Fruit fly (Drosophila melanogaster) whole organism, embryonic: Measurements from ENCODE around the gene CG42784.

Experiments used
- Bdp1 ChIP-seq: fragments of 200-800 bp; sonication (Bioruptor generic); optimal IDR thresholded peaks from 3 replicates; lab custom pipeline; 2016; ENCODE audit warnings: missing biosample characterization, missing genetic modification characterization
- CG1024 ChIP-seq: fragments of 200-800 bp; sonication (Bioruptor generic); IDR thresholded peaks from 2 replicates; pipeline ENCODE4 v1.3.6; 2022; ENCODE audit warnings: missing biosample characterization, missing genetic modification characterization
- CG11247 ChIP-seq: fragments of 200-800 bp; sonication (Bioruptor generic); IDR thresholded peaks from 2 replicates; pipeline ENCODE4 v1.3.6; 2022; ENCODE audit warnings: missing biosample characterization, missing genetic modification characterization
- CG12104 ChIP-seq: fragments of 200-800 bp; sonication (Bioruptor generic); optimal IDR thresholded peaks from 3 replicates; lab custom pipeline; 2016; ENCODE audit warnings: missing biosample characterization, missing genetic modification characterization
- CG13775 ChIP-seq: fragments of 200-800 bp; sonication (Bioruptor generic); optimal IDR thresholded peaks from 3 replicates; lab custom pipeline; 2017; ENCODE audit warnings: missing biosample characterization, mild to moderate bottlenecking, missing genetic modification characterization
- CG15514 ChIP-seq: fragments of 200-800 bp; sonication (Bioruptor generic); optimal IDR thresholded peaks from 3 replicates; lab custom pipeline; 2017; ENCODE audit warnings: missing biosample characterization, missing genetic modification characterization, mild to moderate bottlenecking, moderate library complexity, missing genetic modification reagents
- CG16813 ChIP-seq: fragments of 200-800 bp; sonication (Bioruptor generic); IDR thresholded peaks from 3 replicates; pipeline ENCODE4 v1.3.6; 2022; ENCODE audit warnings: missing biosample characterization, missing genetic modification characterization; ENCODE audit not compliant: partially characterized antibody
- CG16863 ChIP-seq: fragments of 200-800 bp; sonication (Bioruptor generic); optimal IDR thresholded peaks from 3 replicates; lab custom pipeline; 2016; ENCODE audit warnings: missing biosample characterization, missing genetic modification characterization
- CG33213 ChIP-seq: fragments of 200-800 bp; sonication (Bioruptor generic); optimal IDR thresholded peaks from 3 replicates; lab custom pipeline; 2016; ENCODE audit warnings: missing biosample characterization, missing genetic modification characterization
- CG3847 ChIP-seq: fragments of 200-800 bp; sonication (Bioruptor generic); IDR thresholded peaks from 2 replicates; pipeline ENCODE4 v1.3.6; 2022; ENCODE audit warnings: missing biosample characterization, missing genetic modification characterization
- CG4617 ChIP-seq: fragments of 200-800 bp; sonication (Bioruptor generic); optimal IDR thresholded peaks from 3 replicates; lab custom pipeline; 2016; ENCODE audit warnings: missing biosample characterization, missing genetic modification characterization, borderline replicate concordance
- CG6272 ChIP-seq: fragments of 200-800 bp; sonication (Bioruptor generic); IDR thresholded peaks from 2 replicates; pipeline ENCODE4 v1.3.6; 2022; ENCODE audit warnings: missing biosample characterization, missing genetic modification characterization
- CG8765 ChIP-seq: fragments of 200-800 bp; sonication (Bioruptor generic); IDR thresholded peaks from 2 replicates; pipeline ENCODE4 v1.3.6; 2022; ENCODE audit warnings: missing biosample characterization, missing genetic modification characterization
- CG8944 ChIP-seq: fragments of 200-800 bp; sonication (Bioruptor generic); optimal IDR thresholded peaks from 3 replicates; lab custom pipeline; 2016; ENCODE audit warnings: missing biosample characterization, missing genetic modification characterization
- CG9215 ChIP-seq: fragments of 200-800 bp; sonication (Bioruptor generic); IDR thresholded peaks from 2 replicates; pipeline ENCODE4 v1.3.6; 2022; ENCODE audit warnings: missing biosample characterization, missing genetic modification characterization
- CG9437 ChIP-seq: fragments of 200-800 bp; sonication (Bioruptor generic); optimal IDR thresholded peaks from 2 replicates; lab custom pipeline; 2018; ENCODE audit warnings: missing biosample characterization, mild to moderate bottlenecking, missing genetic modification characterization
- CoRest ChIP-seq: fragments of 200-800 bp; sonication (Bioruptor generic); optimal IDR thresholded peaks from 3 replicates; lab custom pipeline; 2018; ENCODE audit warnings: missing biosample characterization, mild to moderate bottlenecking, missing genetic modification characterization, moderate library complexity
- D ChIP-seq, 2 experiments: fragments of 200-800 bp in 1 of 2; fragments of >200 bp in 1 of 2; sonication (Bioruptor generic) in 1 of 2; optimal IDR thresholded peaks; 2 replicates in 1 of 2; 3 replicates in 1 of 2; lab custom pipeline; 2017; ENCODE audit warnings: mild to moderate bottlenecking in 1 of 2, missing biosample characterization in 1 of 2, missing genetic modification characterization in 1 of 2, missing genetic modification reagents in 1 of 2
- E2f2 ChIP-seq: fragments of 200-800 bp; sonication (Bioruptor generic); IDR thresholded peaks from 2 replicates; pipeline ENCODE4 v1.3.6; 2022; ENCODE audit warnings: missing biosample characterization, missing genetic modification characterization
- Fer2 ChIP-seq: fragments of 200-800 bp; sonication (Bioruptor generic); optimal IDR thresholded peaks from 2 replicates; lab custom pipeline; 2018; ENCODE audit warnings: missing biosample characterization, mild to moderate bottlenecking, missing genetic modification characterization, moderate library complexity
- HLH3B ChIP-seq: fragments of 200-800 bp; sonication (Bioruptor generic); IDR thresholded peaks from 2 replicates; pipeline ENCODE4 v1.3.6; 2022; ENCODE audit warnings: missing biosample characterization, missing genetic modification characterization
- Hr51 ChIP-seq, 2 experiments: fragments of 200-800 bp; sonication (Bioruptor generic); optimal IDR thresholded peaks; 2 replicates in 1 of 2; 3 replicates in 1 of 2; lab custom pipeline; 2016 to 2018; ENCODE audit warnings: missing biosample characterization in 2 of 2, missing genetic modification characterization in 2 of 2, mild to moderate bottlenecking in 1 of 2, moderate library complexity in 1 of 2
- Hr78 ChIP-seq, 2 experiments: fragments of 200-800 bp in 1 of 2; fragments of >200 bp in 1 of 2; sonication (Bioruptor generic) in 1 of 2; optimal IDR thresholded peaks; 2 replicates each; lab custom pipeline; 2017 to 2019; ENCODE audit warnings: missing biosample characterization in 2 of 2, missing genetic modification characterization in 2 of 2, mild to moderate bottlenecking in 1 of 2, moderate library complexity in 1 of 2
- Lhr ChIP-seq: fragments of 200-800 bp; sonication (Bioruptor generic); optimal IDR thresholded peaks from 3 replicates; lab custom pipeline; 2017; ENCODE audit warnings: mild to moderate bottlenecking, missing biosample characterization, missing genetic modification reagents, missing genetic modification characterization
- NK7.1 ChIP-seq: fragments of 200-800 bp; sonication (Bioruptor generic); optimal IDR thresholded peaks from 3 replicates; lab custom pipeline; 2016; ENCODE audit warnings: missing biosample characterization, missing genetic modification characterization
- Usf ChIP-seq: fragments of 200-800 bp; sonication (Bioruptor generic); optimal IDR thresholded peaks from 2 replicates; lab custom pipeline; 2017; ENCODE audit warnings: missing genotype, missing biosample characterization, missing genetic modification characterization
- ac ChIP-seq: fragments of 200-800 bp; sonication (Bioruptor generic); optimal IDR thresholded peaks from 3 replicates; lab custom pipeline; 2017; ENCODE audit warnings: missing biosample characterization, mild to moderate bottlenecking, missing genetic modification characterization
- ap ChIP-seq: fragments of 200-800 bp; sonication (Bioruptor generic); IDR thresholded peaks from 2 replicates; pipeline ENCODE4 v1.3.6; 2022; ENCODE audit warnings: missing biosample characterization, missing genetic modification characterization
- ase ChIP-seq: fragments of 200-800 bp; sonication (Bioruptor generic); IDR thresholded peaks from 3 replicates; pipeline ENCODE4 v1.3.6; 2022; ENCODE audit warnings: missing biosample characterization, missing genetic modification characterization
- ato ChIP-seq: fragments of 200-800 bp; sonication (Bioruptor generic); IDR thresholded peaks from 2 replicates; pipeline ENCODE4 v1.3.6; 2022; ENCODE audit warnings: missing biosample characterization, missing genetic modification characterization; ENCODE audit not compliant: partially characterized antibody
- bcd ChIP-seq: fragments of 200-800 bp; sonication (Bioruptor generic); optimal IDR thresholded peaks from 2 replicates; lab custom pipeline; 2017; ENCODE audit warnings: missing biosample characterization, mild to moderate bottlenecking, missing genetic modification characterization
- br ChIP-seq: fragments of >200 bp; optimal IDR thresholded peaks from 2 replicates; lab custom pipeline; 2017
- ci ChIP-seq: fragments of 200-800 bp; sonication (Bioruptor generic); IDR thresholded peaks from 3 replicates; pipeline ENCODE4 v1.3.6; 2022; ENCODE audit warnings: missing biosample characterization, missing genetic modification characterization
- cwo ChIP-seq: fragments of 200-800 bp; sonication (Bioruptor generic); optimal IDR thresholded peaks from 3 replicates; lab custom pipeline; 2017; ENCODE audit warnings: missing biosample characterization, missing genetic modification characterization, mild to moderate bottlenecking, moderate library complexity, missing genetic modification reagents
- dmrt99B ChIP-seq: fragments of 200-800 bp; sonication (Bioruptor generic); optimal IDR thresholded peaks from 2 replicates; lab custom pipeline; 2018; ENCODE audit warnings: missing biosample characterization, mild to moderate bottlenecking, missing genetic modification characterization, moderate library complexity
- dpn ChIP-seq, 2 experiments: fragments of 200-800 bp; sonication (Bioruptor generic); optimal IDR thresholded peaks; 3 replicates each; lab custom pipeline; 2016; ENCODE audit warnings: missing biosample characterization in 2 of 2, missing genetic modification characterization in 2 of 2
- dysf ChIP-seq: fragments of 200-800 bp; sonication (Bioruptor generic); IDR thresholded peaks from 3 replicates; pipeline ENCODE4 v1.3.6; 2022; ENCODE audit warnings: missing biosample characterization, missing genetic modification characterization
- eve ChIP-seq, 2 experiments: fragments of >200 bp; optimal IDR thresholded peaks; 2 replicates each; lab custom pipeline; 2017; ENCODE audit warnings: missing biosample characterization in 2 of 2, missing genetic modification characterization in 2 of 2
- fru ChIP-seq: fragments of >200 bp; optimal IDR thresholded peaks from 2 replicates; lab custom pipeline; 2017
- gt ChIP-seq: fragments of 200-800 bp; sonication (Bioruptor generic); IDR thresholded peaks from 2 replicates; pipeline ENCODE4 v1.3.6; 2022; ENCODE audit warnings: missing biosample characterization, missing genetic modification characterization
- hkb ChIP-seq, 2 experiments: fragments of 200-800 bp in 1 of 2; fragments of >200 bp in 1 of 2; sonication (Bioruptor generic) in 1 of 2; IDR thresholded peaks in 1 of 2; optimal IDR thresholded peaks in 1 of 2; 2 replicates each; pipeline versions ENCODE4 v1.3.6 to Lab custom; 2017 to 2022; ENCODE audit warnings: missing biosample characterization in 1 of 2, missing genetic modification characterization in 1 of 2
- inv ChIP-seq: fragments of 200-800 bp; sonication (Bioruptor generic); IDR thresholded peaks from 2 replicates; pipeline ENCODE4 v1.3.6; 2022; ENCODE audit warnings: missing biosample characterization, missing genetic modification characterization; ENCODE audit not compliant: partially characterized antibody
- mld ChIP-seq: fragments of 200-800 bp; sonication (Bioruptor generic); IDR thresholded peaks from 3 replicates; pipeline ENCODE4 v1.3.6; 2022; ENCODE audit warnings: missing biosample characterization, missing genetic modification characterization; ENCODE audit not compliant: partially characterized antibody
- nau ChIP-seq: fragments of 200-800 bp; sonication (Bioruptor generic); optimal IDR thresholded peaks from 3 replicates; lab custom pipeline; 2017; ENCODE audit warnings: missing biosample characterization, mild to moderate bottlenecking, missing genetic modification characterization, missing genetic modification reagents
- pb ChIP-seq: fragments of 200-800 bp; sonication (Bioruptor generic); optimal IDR thresholded peaks from 3 replicates; lab custom pipeline; 2016; ENCODE audit warnings: missing biosample characterization, missing genetic modification characterization
- schlank ChIP-seq: fragments of 200-800 bp; sonication (Bioruptor generic); optimal IDR thresholded peaks from 2 replicates; lab custom pipeline; 2018; ENCODE audit warnings: missing biosample characterization, mild to moderate bottlenecking, missing genetic modification characterization
- sens-2 ChIP-seq: fragments of 200-800 bp; sonication (Bioruptor generic); IDR thresholded peaks from 2 replicates; pipeline ENCODE4 v1.3.6; 2022; ENCODE audit warnings: missing biosample characterization, missing genetic modification characterization
- tin ChIP-seq: fragments of 200-800 bp; sonication (Bioruptor generic); optimal IDR thresholded peaks from 3 replicates; lab custom pipeline; 2016; ENCODE audit warnings: missing biosample characterization, missing genetic modification characterization
- zen2 ChIP-seq: fragments of 200-800 bp; sonication (Bioruptor generic); IDR thresholded peaks from 3 replicates; pipeline ENCODE4 v1.3.6; 2022; ENCODE audit warnings: missing biosample characterization, missing genetic modification characterization; ENCODE audit not compliant: partially characterized antibody

The CG42784 gene

DNA sequence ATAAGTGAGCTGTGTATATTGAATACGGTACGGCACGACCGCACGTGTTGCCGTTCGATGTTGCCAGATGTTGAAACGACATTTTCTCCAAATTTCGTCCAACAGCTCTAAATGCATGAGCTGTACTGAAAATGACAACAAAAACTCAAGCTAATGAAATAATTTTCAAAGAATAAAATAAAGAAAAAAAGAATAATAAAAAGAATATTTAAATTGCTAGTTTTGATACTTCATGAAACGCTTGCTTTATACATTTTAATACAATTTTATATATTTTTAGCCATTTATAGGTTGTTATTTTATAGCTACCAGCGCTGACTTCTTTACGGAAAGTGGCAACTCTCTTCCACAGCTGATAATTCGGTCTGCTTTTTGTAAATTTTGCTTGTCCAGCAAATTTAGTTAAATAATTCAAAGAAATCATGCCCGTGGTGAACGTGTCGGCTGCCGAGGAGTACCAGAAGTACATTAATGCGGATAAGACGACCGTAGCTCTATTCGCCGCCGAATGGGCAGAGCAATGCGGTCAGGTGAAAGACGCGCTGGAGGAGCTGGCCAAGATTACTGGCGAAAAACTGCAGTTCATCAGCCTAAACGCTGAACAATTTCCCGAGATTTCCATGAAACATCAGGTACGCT, 49.0 kb upstream of the CG42784 start, which contains the start of the genes Nnp-1 and Grx3 (continued):
- TF ChIP-seq CG16813 (GFP tag; lab: Robert Waterston, UW): no peak
- peak; percentile 52 for TF ChIP-seq Bdp1
- no peak for TF ChIP-seq NK7.1
- peak; percentile 60 for TF ChIP-seq CG12104 (GFP tag; lab: Kevin White, UChicago)
- TF ChIP-seq inv: no peak
- no peak for TF ChIP-seq ap
- no peak for TF ChIP-seq nau
- TF ChIP-seq ac (GFP tag; lab: Kevin White, UChicago): no peak
- no peak for TF ChIP-seq sens-2 (GFP tag; lab: Robert Waterston, UW)
- no peak for TF ChIP-seq CG11247 (GFP tag; lab: Robert Waterston, UW)
- TF ChIP-seq zen2 (GFP tag; lab: Robert Waterston, UW): no peak
- TF ChIP-seq gt (GFP tag; lab: Robert Waterston, UW): no peak
- no peak for TF ChIP-seq schlank (tag; lab: Kevin White, UChicago)
- no peak for TF ChIP-seq ato (GFP tag; lab: Robert Waterston, UW)
- TF ChIP-seq tin: peak; percentile 54
- no peak for TF ChIP-seq Hr78 (GFP tag; optimal IDR thresholded peaks at IDR 0.05; lab: Kevin White, UChicago)
- TF ChIP-seq CG13775: peak; percentile 44
- TF ChIP-seq CG3847 (GFP tag; lab: Robert Waterston, UW): peak; percentile 76
- TF ChIP-seq cwo (GFP tag; lab: Kevin White, UChicago): peak; percentile 98
- TF ChIP-seq dysf (GFP tag; lab: Robert Waterston, UW): peak; percentile 46; the same call in 1 of the 3 replicates
- no peak for TF ChIP-seq CG6272
- TF ChIP-seq D (optimal IDR thresholded peaks at IDR 0.05; lab: Kevin White, UChicago): no peak
- TF ChIP-seq D (GFP tag; optimal IDR thresholded peaks at IDR 0.05; lab: Kevin White, UChicago): peak; percentile 6
- no peak for TF ChIP-seq HLH3B (GFP tag; lab: Robert Waterston, UW)
- TF ChIP-seq CG15514 (GFP tag; lab: Kevin White, UChicago): peak; percentile 65
- no peak for TF ChIP-seq Usf (GFP tag; lab: Kevin White, UChicago)
- TF ChIP-seq mld (GFP tag; lab: Robert Waterston, UW): no peak
- no peak for TF ChIP-seq fru (lab: Kevin White, UChicago)
- TF ChIP-seq E2f2 (GFP tag; lab: Robert Waterston, UW): 0 out of 2 replicates have a peak, but pooled peaks have one; percentile 16
- 0 out of 3 replicates have a peak, but pooled peaks have one; percentile 12 for TF ChIP-seq ci (GFP tag; lab: Robert Waterston, UW)
- peak in 1 of 2 experiments; percentile 60 for TF ChIP-seq dpn (GFP tag; optimal IDR thresholded peaks at IDR 0.05; lab: Kevin White, UChicago)
- TF ChIP-seq CG9437: peak; percentile 60
- TF ChIP-seq hkb (optimal IDR thresholded peaks at IDR 0.05; lab: Kevin White, UChicago): peak; percentile 21
- no peak for TF ChIP-seq hkb (GFP tag; IDR thresholded peaks at IDR 0.05; lab: Robert Waterston, UW)
- TF ChIP-seq Fer2 (tag; lab: Kevin White, UChicago): peak; percentile 54
- no peak for TF ChIP-seq CG1024 (GFP tag; lab: Robert Waterston, UW)
- no peak for TF ChIP-seq dmrt99B (tag; lab: Kevin White, UChicago)
- no peak for TF ChIP-seq br (lab: Kevin White, UChicago)
- TF ChIP-seq ase (GFP tag; lab: Robert Waterston, UW): no peak
- no peak for TF ChIP-seq CG33213 (GFP tag; lab: Kevin White, UChicago)
- no peak for TF ChIP-seq CG8765 (GFP tag; lab: Robert Waterston, UW)
- no peak for TF ChIP-seq eve (GFP tag; optimal IDR thresholded peaks at IDR 0.05; lab: Kevin White, UChicago)
- TF ChIP-seq bcd (GFP tag; lab: Kevin White, UChicago): peak; percentile 45
- TF ChIP-seq CG4617: peak; percentile 62
- TF ChIP-seq CG9215: peak; percentile 57
- no peak for TF ChIP-seq pb (GFP tag; lab: Kevin White, UChicago)
- TF ChIP-seq CG8944 (GFP tag; lab: Kevin White, UChicago): no peak
- peak; percentile 79 for TF ChIP-seq CoRest (tag; lab: Kevin White, UChicago)
- no peak for TF ChIP-seq CG16863
- no peak for TF ChIP-seq Lhr (GFP tag; lab: Kevin White, UChicago)
- no peak for TF ChIP-seq Hr51 (GFP tag; optimal IDR thresholded peaks at IDR 0.05; lab: Kevin White, UChicago)
